Fruit fly (Drosophila melanogaster) whole organism, embryonic: ENCODE data around the gene unc79.

Source experiments
- Atf-2 ChIP-seq: fragments of 200-800 bp; sonication (Bioruptor generic); optimal IDR thresholded peaks from 2 replicates; lab custom pipeline; 2016; ENCODE audit warnings: missing biosample characterization, missing genetic modification characterization
- CG10274 ChIP-seq: fragments of 200-800 bp; sonication (Bioruptor generic); optimal IDR thresholded peaks from 3 replicates; lab custom pipeline; 2017; ENCODE audit warnings: missing biosample characterization, mild to moderate bottlenecking, missing genetic modification characterization
- CG11085 ChIP-seq: fragments of 200-800 bp; sonication (Bioruptor generic); IDR thresholded peaks from 2 replicates; pipeline ENCODE4 v1.3.6; 2022; ENCODE audit warnings: missing biosample characterization, missing genetic modification characterization
- CG11456 ChIP-seq: fragments of 200-800 bp; sonication (Bioruptor generic); IDR thresholded peaks from 3 replicates; pipeline ENCODE4 v1.3.6; 2022; ENCODE audit warnings: missing biosample characterization, missing genetic modification characterization
- CG11696 ChIP-seq: fragments of 200-800 bp; sonication (Bioruptor generic); IDR thresholded peaks from 2 replicates; pipeline ENCODE4 v1.3.6; 2022; ENCODE audit warnings: missing biosample characterization, missing genetic modification characterization
- CG12104 ChIP-seq: fragments of 200-800 bp; sonication (Bioruptor generic); optimal IDR thresholded peaks from 3 replicates; lab custom pipeline; 2016; ENCODE audit warnings: missing biosample characterization, missing genetic modification characterization
- CG13775 ChIP-seq: fragments of 200-800 bp; sonication (Bioruptor generic); optimal IDR thresholded peaks from 3 replicates; lab custom pipeline; 2017; ENCODE audit warnings: missing biosample characterization, mild to moderate bottlenecking, missing genetic modification characterization
- CG14050 ChIP-seq: fragments of 200-800 bp; sonication (Bioruptor generic); IDR thresholded peaks from 3 replicates; pipeline ENCODE4 v1.3.6; 2022; ENCODE audit warnings: missing biosample characterization, missing genetic modification characterization
- CG14441 ChIP-seq: fragments of 200-800 bp; sonication (Bioruptor generic); IDR thresholded peaks from 2 replicates; pipeline ENCODE4 v1.3.6; 2022; ENCODE audit warnings: missing biosample characterization, missing genetic modification characterization
- CG14710 ChIP-seq: fragments of 200-800 bp; sonication (Bioruptor generic); optimal IDR thresholded peaks from 3 replicates; lab custom pipeline; 2019; ENCODE audit warnings: missing biosample characterization, mild to moderate bottlenecking, missing genetic modification characterization, moderate library complexity
- CG15073 ChIP-seq: fragments of 200-800 bp; sonication (Bioruptor generic); optimal IDR thresholded peaks from 2 replicates; lab custom pipeline; 2016; ENCODE audit warnings: missing biosample characterization, missing genetic modification characterization
- CG17829 ChIP-seq: fragments of 200-800 bp; optimal IDR thresholded peaks from 2 replicates; lab custom pipeline; 2019; ENCODE audit warnings: missing biosample characterization, mild to moderate bottlenecking, missing genetic modification characterization, moderate library complexity
- CG18619 ChIP-seq: fragments of 200-800 bp; sonication (Bioruptor generic); optimal IDR thresholded peaks from 3 replicates; lab custom pipeline; 2017; ENCODE audit warnings: missing biosample characterization, mild to moderate bottlenecking, missing genetic modification characterization
- CG2120 ChIP-seq: fragments of 200-800 bp; sonication (Bioruptor generic); optimal IDR thresholded peaks from 3 replicates; lab custom pipeline; 2016; ENCODE audit warnings: missing biosample characterization, missing genetic modification characterization
- CG4328 ChIP-seq: fragments of 200-800 bp; sonication (Bioruptor generic); optimal IDR thresholded peaks from 3 replicates; lab custom pipeline; 2017; ENCODE audit warnings: missing biosample characterization, missing genetic modification reagents, missing genetic modification characterization
- CG4820 ChIP-seq: fragments of 200-800 bp; sonication (Bioruptor generic); optimal IDR thresholded peaks from 3 replicates; lab custom pipeline; 2016; ENCODE audit warnings: missing biosample characterization, missing genetic modification characterization
- CG7271 ChIP-seq: fragments of 200-800 bp; sonication (Bioruptor generic); optimal IDR thresholded peaks from 2 replicates; lab custom pipeline; 2018; ENCODE audit warnings: missing biosample characterization, mild to moderate bottlenecking, missing genetic modification characterization, moderate library complexity
- CG7839 ChIP-seq: fragments of 200-800 bp; sonication (Bioruptor generic); optimal IDR thresholded peaks from 3 replicates; lab custom pipeline; 2018; ENCODE audit warnings: missing biosample characterization, mild to moderate bottlenecking, missing genetic modification characterization, moderate library complexity
- CG7928 ChIP-seq: fragments of 200-800 bp; sonication (Bioruptor generic); optimal IDR thresholded peaks from 2 replicates; lab custom pipeline; 2017; ENCODE audit warnings: missing biosample characterization, mild to moderate bottlenecking, missing genetic modification characterization
- CG8290 ChIP-seq, 3 experiments: fragments of 200-800 bp; sonication (Bioruptor generic); optimal IDR thresholded peaks; 2 replicates each; lab custom pipeline; 2016 to 2019; ENCODE audit warnings: missing biosample characterization in 3 of 3, missing genetic modification characterization in 3 of 3, mild to moderate bottlenecking in 2 of 3, moderate library complexity in 1 of 3
- CG9437 ChIP-seq: fragments of 200-800 bp; sonication (Bioruptor generic); optimal IDR thresholded peaks from 2 replicates; lab custom pipeline; 2018; ENCODE audit warnings: missing biosample characterization, mild to moderate bottlenecking, missing genetic modification characterization
- CG9797 ChIP-seq: fragments of 200-800 bp; sonication (Bioruptor generic); optimal IDR thresholded peaks from 3 replicates; lab custom pipeline; 2018; ENCODE audit warnings: missing biosample characterization, mild to moderate bottlenecking, missing genetic modification characterization
- Ets65A ChIP-seq: fragments of 200-800 bp; sonication (Bioruptor generic); peaks from one replicate; lab custom pipeline; 2016; ENCODE audit warnings: missing biosample characterization, missing genetic modification characterization
- H2.0 ChIP-seq: fragments of 200-800 bp; sonication (Bioruptor generic); IDR thresholded peaks from 2 replicates; pipeline ENCODE4 v1.3.6; 2022; ENCODE audit warnings: missing biosample characterization, missing genetic modification characterization
- Med ChIP-seq: fragments of 200-800 bp; sonication (Bioruptor generic); peaks from one replicate; lab custom pipeline; 2016; ENCODE audit warnings: missing biosample characterization, missing genetic modification characterization, mild to moderate bottlenecking, inconsistent platforms, moderate library complexity
- Meics ChIP-seq: fragments of 200-800 bp; sonication (Bioruptor generic); optimal IDR thresholded peaks from 2 replicates; lab custom pipeline; 2017; ENCODE audit warnings: missing biosample characterization, mild to moderate bottlenecking, missing genetic modification characterization
- Mes4 ChIP-seq: fragments of 200-800 bp; sonication (Bioruptor generic); optimal IDR thresholded peaks from 2 replicates; lab custom pipeline; 2016; ENCODE audit warnings: missing biosample characterization, missing genetic modification characterization
- Oli ChIP-seq: fragments of 200-800 bp; sonication (Bioruptor generic); optimal IDR thresholded peaks from 2 replicates; lab custom pipeline; 2018; ENCODE audit warnings: missing biosample characterization, mild to moderate bottlenecking, missing genetic modification characterization, moderate library complexity
- Side ChIP-seq: fragments of 200-800 bp; sonication (Bioruptor generic); optimal IDR thresholded peaks from 2 replicates; lab custom pipeline; 2016; ENCODE audit warnings: missing biosample characterization, missing genetic modification characterization
- Sox100B ChIP-seq: fragments of 200-800 bp; sonication (Bioruptor generic); optimal IDR thresholded peaks from 3 replicates; lab custom pipeline; 2018; ENCODE audit warnings: missing biosample characterization, mild to moderate bottlenecking, missing genetic modification characterization
- bsh ChIP-seq, 2 experiments: fragments of 200-800 bp; sonication (Bioruptor generic); optimal IDR thresholded peaks; 2 replicates each; lab custom pipeline; 2017 to 2018; ENCODE audit warnings: mild to moderate bottlenecking in 2 of 2, missing biosample characterization in 2 of 2, missing genetic modification characterization in 2 of 2, moderate library complexity in 1 of 2
- chif ChIP-seq, 2 experiments: fragments of 200-800 bp; sonication (Bioruptor generic); optimal IDR thresholded peaks; 3 replicates each; lab custom pipeline; 2016; ENCODE audit warnings: missing biosample characterization in 2 of 2, missing genetic modification characterization in 2 of 2
- chn ChIP-seq: fragments of 200-800 bp; sonication (Bioruptor generic); optimal IDR thresholded peaks from 2 replicates; lab custom pipeline; 2016; ENCODE audit warnings: missing biosample characterization, missing genetic modification characterization
- ci ChIP-seq: fragments of 200-800 bp; sonication (Bioruptor generic); IDR thresholded peaks from 3 replicates; pipeline ENCODE4 v1.3.6; 2022; ENCODE audit warnings: missing biosample characterization, missing genetic modification characterization
- crp ChIP-seq, 2 experiments: fragments of 200-800 bp; sonication (Bioruptor generic); optimal IDR thresholded peaks; 2 replicates in 1 of 2; 3 replicates in 1 of 2; lab custom pipeline; 2017; ENCODE audit warnings: missing biosample characterization in 2 of 2, missing genetic modification characterization in 2 of 2, mild to moderate bottlenecking in 1 of 2, moderate library complexity in 1 of 2
- cwo ChIP-seq: fragments of 200-800 bp; sonication (Bioruptor generic); optimal IDR thresholded peaks from 3 replicates; lab custom pipeline; 2017; ENCODE audit warnings: missing biosample characterization, missing genetic modification characterization, mild to moderate bottlenecking, moderate library complexity, missing genetic modification reagents
- danr ChIP-seq: fragments of 200-800 bp; sonication (Bioruptor generic); IDR thresholded peaks from 2 replicates; pipeline ENCODE4 v1.3.6; 2022; ENCODE audit warnings: missing biosample characterization, missing genetic modification characterization
- dmrt11E ChIP-seq: fragments of 200-800 bp; sonication (Bioruptor generic); optimal IDR thresholded peaks from 3 replicates; lab custom pipeline; 2018; ENCODE audit warnings: missing biosample characterization, mild to moderate bottlenecking, missing genetic modification characterization, moderate library complexity
- ewg ChIP-seq: fragments of 200-800 bp; sonication (Bioruptor generic); optimal IDR thresholded peaks from 3 replicates; lab custom pipeline; 2017; ENCODE audit warnings: mild to moderate bottlenecking, missing biosample characterization, missing genetic modification reagents, missing genetic modification characterization
- jing ChIP-seq: fragments of 200-800 bp; sonication (Bioruptor generic); optimal IDR thresholded peaks from 2 replicates; lab custom pipeline; 2018; ENCODE audit warnings: missing biosample characterization, mild to moderate bottlenecking, missing genetic modification characterization
- kah ChIP-seq: fragments of 200-800 bp; sonication (Bioruptor generic); optimal IDR thresholded peaks from 2 replicates; lab custom pipeline; 2018; ENCODE audit warnings: missing biosample characterization, mild to moderate bottlenecking, missing genetic modification characterization
- lola ChIP-seq, 3 experiments: fragments of >200 bp in 2 of 3; fragments of 200-800 bp in 1 of 3; sonication (Bioruptor generic) in 1 of 3; optimal IDR thresholded peaks; 2 replicates each; lab custom pipeline; 2017 to 2019; ENCODE audit warnings: missing biosample characterization in 3 of 3, missing genetic modification characterization in 3 of 3, mild to moderate bottlenecking in 1 of 3, moderate library complexity in 1 of 3
- pb ChIP-seq: fragments of 200-800 bp; sonication (Bioruptor generic); optimal IDR thresholded peaks from 3 replicates; lab custom pipeline; 2016; ENCODE audit warnings: missing biosample characterization, missing genetic modification characterization
- psq ChIP-seq: fragments of 200-800 bp; sonication (Bioruptor generic); optimal IDR thresholded peaks from 2 replicates; lab custom pipeline; 2017; ENCODE audit warnings: missing biosample characterization, missing genetic modification characterization
- seq ChIP-seq: fragments of 200-800 bp; sonication (Bioruptor generic); IDR thresholded peaks from 2 replicates; pipeline ENCODE4 v1.3.6; 2022; ENCODE audit warnings: missing biosample characterization, missing genetic modification characterization
- trem ChIP-seq: fragments of 200-800 bp; optimal IDR thresholded peaks from 3 replicates; lab custom pipeline; 2019; ENCODE audit warnings: missing biosample characterization, mild to moderate bottlenecking, missing genetic modification characterization, moderate library complexity
- vvl ChIP-seq: fragments of 200-800 bp; sonication (Bioruptor generic); IDR thresholded peaks from 2 replicates; pipeline ENCODE4 v1.3.6; 2022; ENCODE audit warnings: missing biosample characterization, missing genetic modification characterization
- wor ChIP-seq: fragments of 200-800 bp; sonication (Bioruptor generic); IDR thresholded peaks from 2 replicates; pipeline ENCODE4 v1.3.6; 2022; ENCODE audit warnings: missing biosample characterization, missing genetic modification characterization

Gene unc79

DNA sequence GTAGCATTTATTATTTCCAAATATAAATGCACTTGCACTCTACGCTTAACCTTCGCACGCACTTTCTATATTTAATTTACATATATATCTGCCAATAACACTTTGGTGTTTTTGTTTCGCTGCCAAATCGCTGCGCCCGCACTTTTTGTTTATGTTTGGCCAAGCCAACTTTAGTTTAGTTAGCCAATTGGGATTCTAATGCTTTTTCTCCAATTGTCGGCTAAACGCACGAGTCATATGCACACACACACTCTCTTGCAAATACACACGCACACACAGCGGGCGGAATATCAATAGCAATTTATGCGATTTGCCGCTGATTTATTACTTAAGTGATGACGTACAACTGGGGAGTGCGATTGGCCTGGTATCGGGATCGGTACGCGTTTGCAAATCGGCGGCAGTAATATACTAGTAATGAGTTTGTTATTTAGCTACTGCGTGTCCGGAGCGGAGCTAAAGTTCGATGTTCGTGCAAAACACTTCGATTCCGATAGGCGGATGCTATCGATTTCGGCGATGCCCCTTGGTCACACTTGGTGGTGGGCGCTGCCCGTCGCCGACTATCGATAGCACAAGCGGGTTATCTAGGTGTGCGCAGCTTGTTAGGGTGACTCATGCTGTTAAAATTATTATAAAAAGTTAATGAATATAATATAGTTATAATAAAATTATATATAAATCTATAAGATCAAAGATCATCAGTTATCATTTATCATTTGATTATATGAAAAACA, 19.6 kb downstream of the unc79 start, which contains the start of gene vib (continued):
- no peak for TF ChIP-seq CG7839
- TF ChIP-seq Side (GFP tag; lab: Kevin White, UChicago), result peak; percentile 30
- TF ChIP-seq CG2120 (GFP tag; lab: Kevin White, UChicago), result peak; percentile 47
- peak; percentile 50; the same call in 1 of the 3 replicates for TF ChIP-seq CG11456 (GFP tag; lab: Robert Waterston, UW)
- peak; percentile 29 for TF ChIP-seq dmrt11E (tag; lab: Kevin White, UChicago)
- TF ChIP-seq wor (GFP tag; lab: Robert Waterston, UW), result no peak
- TF ChIP-seq Sox100B, result no peak
- TF ChIP-seq Ets65A (GFP tag; lab: Kevin White, UChicago), result peak; percentile 52
- TF ChIP-seq ci (GFP tag; lab: Robert Waterston, UW), result peak; percentile 82
- TF ChIP-seq seq (GFP tag; lab: Robert Waterston, UW), result peak; percentile 20; the same call in 1 of the 2 replicates
- no peak for TF ChIP-seq chn (GFP tag; lab: Kevin White, UChicago)
- peak; percentile 78 for TF ChIP-seq ewg
- no peak for TF ChIP-seq CG7928 (GFP tag; lab: Kevin White, UChicago)
- TF ChIP-seq Oli, result peak; percentile 33
- no peak for TF ChIP-seq CG15073
- TF ChIP-seq CG9437 (GFP tag; lab: Kevin White, UChicago), result no peak
- TF ChIP-seq H2.0, result peak; percentile 38; the same call in 1 of the 2 replicates
- TF ChIP-seq Meics (GFP tag; lab: Kevin White, UChicago), result peak; percentile 53
- TF ChIP-seq lola (GFP tag; optimal IDR thresholded peaks at IDR 0.05; lab: Kevin White, UChicago), result peak in 1 of 3 experiments; percentile 8
- TF ChIP-seq chif (GFP tag; optimal IDR thresholded peaks at IDR 0.05; lab: Kevin White, UChicago), result no peak
- TF ChIP-seq CG14441, result peak; percentile 54; the same call in 1 of the 2 replicates
- TF ChIP-seq CG4328 (GFP tag; lab: Kevin White, UChicago), result peak; percentile 39
- peak; percentile 17 for TF ChIP-seq cwo (GFP tag; lab: Kevin White, UChicago)
- peak; percentile 78 for TF ChIP-seq CG17829 (tag; lab: Kevin White, UChicago)
- TF ChIP-seq jing (GFP tag; lab: Kevin White, UChicago), result no peak
- TF ChIP-seq CG11085 (GFP tag; lab: Robert Waterston, UW), result peak; percentile 10; the same call in 1 of the 2 replicates
- TF ChIP-seq CG8290 (GFP tag; optimal IDR thresholded peaks at IDR 0.05; lab: Kevin White, UChicago), result peak; percentile 27
- TF ChIP-seq CG8290 (tag; optimal IDR thresholded peaks at IDR 0.05; lab: Kevin White, UChicago), result no peak
- TF ChIP-seq pb (GFP tag; lab: Kevin White, UChicago), result no peak
- TF ChIP-seq psq (GFP tag; lab: Kevin White, UChicago), result no peak
- peak; percentile 39 for TF ChIP-seq CG13775 (GFP tag; lab: Kevin White, UChicago)
- TF ChIP-seq bsh (GFP tag; optimal IDR thresholded peaks at IDR 0.05; lab: Kevin White, UChicago), result peak in 1 of 2 experiments; percentile 61
- peak; percentile 91 for TF ChIP-seq Med (GFP tag; lab: Kevin White, UChicago)
- peak; percentile 77 for TF ChIP-seq trem (tag; lab: Kevin White, UChicago)
- TF ChIP-seq CG18619 (GFP tag; lab: Kevin White, UChicago), result peak; percentile 52
- TF ChIP-seq CG14710 (tag; lab: Kevin White, UChicago), result peak; percentile 68
- TF ChIP-seq CG9797 (GFP tag; lab: Kevin White, UChicago), result peak; percentile 76
- TF ChIP-seq Atf-2 (GFP tag; lab: Kevin White, UChicago), result no peak
- no peak for TF ChIP-seq danr
- TF ChIP-seq CG10274, result no peak
- TF ChIP-seq crp (GFP tag; optimal IDR thresholded peaks at IDR 0.05; lab: Kevin White, UChicago), result peak in 1 of 2 experiments; percentile 1
- no peak for TF ChIP-seq kah
- 0 out of 2 replicates have a peak, but pooled peaks have one; percentile 36 for TF ChIP-seq CG11696 (GFP tag; lab: Robert Waterston, UW)
- peak; percentile 81 for TF ChIP-seq vvl (GFP tag; lab: Robert Waterston, UW)
- TF ChIP-seq CG7271 (tag; lab: Kevin White, UChicago), result peak; percentile 41
- no peak for TF ChIP-seq CG12104 (GFP tag; lab: Kevin White, UChicago)
- peak; percentile 33; the same call in 1 of the 3 replicates for TF ChIP-seq CG14050 (GFP tag; lab: Robert Waterston, UW)
- peak; percentile 23 for TF ChIP-seq CG4820 (GFP tag; lab: Kevin White, UChicago)
- no peak for TF ChIP-seq Mes4 (GFP tag; lab: Kevin White, UChicago)
